Fruit fly (Drosophila melanogaster) S2 (cell line): ENCODE results near the gene CG12784.

ENCODE experiments used
- CG8478 ChIP-seq: fragments of >200 bp; optimal IDR thresholded peaks from 2 replicates; lab custom pipeline; 2018
- CTCF ChIP-seq, 2 experiments: fragments of >200 bp; optimal IDR thresholded peaks; 2 replicates each; lab custom pipeline; 2018

dm6 chr3R:15788221-15788620 lies 25.3 kb downstream of the CG12784 start, which contains the start of gene Uros2:
- TF ChIP-seq CG8478 (lab: Kevin White, UChicago) = no peak
- no peak for TF ChIP-seq CTCF (optimal IDR thresholded peaks at IDR 0.05; lab: Kevin White, UChicago)
